Worm (Caenorhabditis elegans): ENCODE measurements around the gene T25E12.16.

Gene T25E12.16

DNA sequence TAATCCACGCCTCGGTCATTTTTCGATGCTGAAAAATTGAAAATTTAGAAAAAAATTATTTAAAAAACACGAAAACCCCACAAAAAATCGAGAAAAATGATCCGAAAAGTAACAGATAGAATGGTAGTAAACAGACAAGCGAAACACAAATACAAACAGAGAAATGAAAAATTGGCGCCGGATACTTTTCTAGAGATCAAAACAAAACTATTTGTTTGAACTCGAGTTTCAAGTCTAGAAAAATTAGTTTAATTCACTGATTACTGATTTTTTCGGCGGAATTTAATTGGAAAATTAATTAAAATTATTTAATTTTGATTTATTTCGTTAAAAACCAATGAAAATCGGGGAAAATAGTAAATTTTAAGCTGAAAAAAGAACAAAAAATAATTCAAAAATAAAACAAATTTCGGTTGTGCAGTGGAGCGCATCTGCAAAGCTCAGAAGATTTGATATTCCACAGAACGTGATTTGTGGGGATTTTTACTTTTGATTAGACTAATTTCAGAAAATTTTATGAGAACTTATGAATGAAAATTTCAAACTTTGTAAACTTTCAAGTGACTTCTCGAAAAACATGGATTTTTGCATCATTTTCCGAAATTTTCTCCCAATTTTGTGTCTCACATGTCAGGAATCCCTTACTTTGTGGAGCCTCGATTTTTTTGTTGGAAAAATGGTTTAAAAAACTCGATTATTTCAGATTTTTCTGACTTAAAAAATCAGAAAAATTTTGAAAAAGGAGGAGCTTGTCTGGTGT is 12.8 kb upstream of the T25E12.16 start, which contains the start of gene gyg-2 (continued):
- TF ChIP-seq lsl-1 (GFP tag; optimal IDR thresholded peaks at IDR 0.05) (peak; percentile 25), ZK185.1 (tag; optimal IDR thresholded peaks at IDR 0.05; ENCODE audit: poor library complexity, severe bottlenecking) (no peak), atf-7 (tag; optimal IDR thresholded peaks at IDR 0.05) (no peak)

DNA sequence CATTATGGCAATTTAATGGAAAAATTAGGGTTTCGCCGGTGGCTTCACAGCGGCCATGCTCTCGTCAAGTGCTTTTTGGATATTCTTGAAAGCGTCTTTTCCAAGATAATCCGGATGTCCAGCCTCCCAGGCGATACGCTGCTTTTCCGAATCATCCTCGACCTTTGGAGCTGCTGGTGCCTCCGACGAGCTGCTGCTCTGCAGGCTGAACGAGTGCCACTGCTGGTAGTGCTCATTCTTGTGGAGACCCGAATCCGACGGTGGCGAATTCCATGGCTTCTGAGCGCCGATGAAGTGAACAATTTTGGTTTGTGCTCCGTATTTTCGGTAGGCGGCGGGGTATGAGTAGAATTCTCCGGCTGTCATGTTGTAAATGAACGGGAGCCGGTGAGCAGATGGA is 11.6 kb upstream of the T25E12.16 start:
- TF ChIP-seq snpc-1.1 (tag; optimal IDR thresholded peaks at IDR 0.05; ENCODE audit: insufficient read depth) (no peak), lsl-1 (GFP tag; optimal IDR thresholded peaks at IDR 0.05) (no peak), egrh-3 (GFP tag; IDR thresholded peaks at IDR 0.05) (peak; percentile 63; the same call in 1 of the 2 replicates), Y56A3A.18 (GFP tag; IDR thresholded peaks at IDR 0.05) (no peak), mes-4 (tag; optimal IDR thresholded peaks at IDR 0.05) (no peak), let-526 (GFP tag; IDR thresholded peaks at IDR 0.05) (no peak), ztf-26 (tag; optimal IDR thresholded peaks at IDR 0.05) (no peak), F57A8.1 (GFP tag; optimal IDR thresholded peaks at IDR 0.05) (no peak), F33H1.4 (GFP tag; IDR thresholded peaks at IDR 0.05) (no peak), madf-6 (GFP tag; IDR thresholded peaks at IDR 0.05) (no peak; the same call in 1 of the 2 replicates), dpl-1 (GFP tag; optimal IDR thresholded peaks at IDR 0.05) (no peak), lir-1 (GFP tag; conservative IDR thresholded peaks at IDR 0.05) (no peak), snpc-3.4 (tag; optimal IDR thresholded peaks at IDR 0.05) (no peak), T26A5.8 (tag; optimal IDR thresholded peaks at IDR 0.05) (no peak), zfh-2 (GFP tag; conservative IDR thresholded peaks at IDR 0.05) (peak; percentile 74), dox-1 (GFP tag; IDR thresholded peaks at IDR 0.05) (0 out of 2 replicates have a peak, but pooled peaks have one; percentile 21), rpc-1 (optimal IDR thresholded peaks at IDR 0.05) (no peak), rpc-1 (tag; optimal IDR thresholded peaks at IDR 0.05) (no peak), unc-62 (GFP tag; optimal IDR thresholded peaks at IDR 0.05) (no peak), pbrm-1 (GFP tag; IDR thresholded peaks at IDR 0.05) (no peak), ceh-79 (tag; optimal IDR thresholded peaks at IDR 0.05) (no peak), nfyb-1 (GFP tag; IDR thresholded peaks at IDR 0.05) (no peak)

DNA sequence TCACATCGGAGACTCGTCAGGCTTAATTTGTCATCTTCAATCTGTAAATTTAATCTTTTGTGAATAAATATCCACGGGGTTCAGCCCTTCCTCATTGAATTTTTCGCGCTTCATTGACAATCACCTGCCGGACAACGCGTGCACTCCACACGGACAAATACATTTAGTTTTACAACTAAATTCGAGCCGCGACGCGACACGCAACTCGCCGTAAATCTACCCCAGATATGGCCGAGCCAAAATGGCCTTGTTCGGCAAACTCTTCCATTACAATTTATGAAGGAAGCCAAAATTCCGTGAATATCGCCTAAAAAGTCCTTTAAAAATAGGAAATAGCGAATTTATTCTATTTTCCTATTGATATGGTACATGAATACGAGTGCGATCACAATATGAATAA is 11.2 kb upstream of the T25E12.16 start:
- TF ChIP-seq hrde-1 (tag; optimal IDR thresholded peaks at IDR 0.05; ENCODE audit: borderline replicate concordance) (peak; percentile 74), let-526 (GFP tag; IDR thresholded peaks at IDR 0.05) (no peak), sea-2 (GFP tag; IDR thresholded peaks at IDR 0.05) (no peak), aptf-3 (GFP tag; IDR thresholded peaks at IDR 0.05) (0 out of 2 replicates have a peak, but pooled peaks have one; percentile 43), F23B12.7 (tag; optimal IDR thresholded peaks at IDR 0.05; ENCODE audit: insufficient read depth) (no peak), lir-1 (GFP tag; conservative IDR thresholded peaks at IDR 0.05) (peak; percentile 37; the same call in 1 of the 2 replicates), gei-17 (GFP tag; optimal IDR thresholded peaks at IDR 0.05) (no peak), hmg-1.2 (GFP tag; IDR thresholded peaks at IDR 0.05) (peak; percentile 36), ama-1 (optimal IDR thresholded peaks at IDR 0.05) (no peak), ama-1 (GFP tag; optimal IDR thresholded peaks at IDR 0.05) (no peak), ztf-26 (tag; optimal IDR thresholded peaks at IDR 0.05) (no peak), ZK185.1 (tag; optimal IDR thresholded peaks at IDR 0.05; ENCODE audit: poor library complexity, severe bottlenecking) (no peak), C17E4.6 (GFP tag; IDR thresholded peaks at IDR 0.05) (peak; percentile 63; the same call in 1 of the 2 replicates), snpc-1.1 (tag; optimal IDR thresholded peaks at IDR 0.05; ENCODE audit: insufficient read depth) (no peak), lsy-27 (tag; optimal IDR thresholded peaks at IDR 0.05; ENCODE audit: borderline replicate concordance, insufficient read depth) (no peak), hsf-1 (GFP tag; IDR thresholded peaks at IDR 0.05) (peak; percentile 72), madf-6 (GFP tag; IDR thresholded peaks at IDR 0.05) (peak; percentile 78), tbp1 (GFP tag; optimal IDR thresholded peaks at IDR 0.05) (peak; percentile 13), dpl-1 (GFP tag; optimal IDR thresholded peaks at IDR 0.05) (no peak), ztf-18 (tag; optimal IDR thresholded peaks at IDR 0.05) (no peak), bed-1 (GFP tag; IDR thresholded peaks at IDR 0.05) (no peak), F39B2.1 (GFP tag; IDR thresholded peaks at IDR 0.05) (no peak), Y56A3A.18 (GFP tag; IDR thresholded peaks at IDR 0.05) (0 out of 2 replicates have a peak, but pooled peaks have one; percentile 53), ekl-4 (GFP tag; IDR thresholded peaks at IDR 0.05) (peak; percentile 62; the same call in 1 of the 2 replicates), Y53G8AR.9 (GFP tag; conservative IDR thresholded peaks at IDR 0.05) (peak; percentile 87), efl-1 (GFP tag; optimal IDR thresholded peaks at IDR 0.05) (no peak), D2030.7 (GFP tag; IDR thresholded peaks at IDR 0.05) (peak; percentile 80), zfh-2 (GFP tag; conservative IDR thresholded peaks at IDR 0.05) (no peak)

Data from whole organism, young adult.